Fruit fly (Drosophila melanogaster) whole organism, embryonic: ENCODE measurements around the gene Sec13.

Source experiments
- CG10267 ChIP-seq: fragments of 200-800 bp; sonication (Bioruptor generic); optimal IDR thresholded peaks from 2 replicates; lab custom pipeline; 2018; ENCODE audit warnings: missing biosample characterization, mild to moderate bottlenecking, missing genetic modification characterization, moderate library complexity
- CG10366 ChIP-seq: fragments of 200-800 bp; sonication (Bioruptor generic); IDR thresholded peaks from 2 replicates; pipeline ENCODE4 v1.3.6; 2022; ENCODE audit warnings: missing biosample characterization, missing genetic modification characterization
- CG10565 ChIP-seq: fragments of 200-800 bp; sonication (Bioruptor generic); optimal IDR thresholded peaks from 3 replicates; lab custom pipeline; 2016; ENCODE audit warnings: missing biosample characterization, mild to moderate bottlenecking, missing genetic modification characterization
- CG11398 ChIP-seq: fragments of 200-800 bp; sonication (Bioruptor generic); optimal IDR thresholded peaks from 2 replicates; lab custom pipeline; 2016; ENCODE audit warnings: missing biosample characterization, missing genetic modification characterization
- CG12155 ChIP-seq: fragments of 200-800 bp; sonication (Bioruptor generic); optimal IDR thresholded peaks from 3 replicates; lab custom pipeline; 2016; ENCODE audit warnings: missing biosample characterization, missing genetic modification characterization
- CG12769 ChIP-seq: fragments of 200-800 bp; sonication (Bioruptor generic); optimal IDR thresholded peaks from 2 replicates; lab custom pipeline; 2019; ENCODE audit warnings: missing biosample characterization, mild to moderate bottlenecking, missing genetic modification characterization, moderate library complexity
- CG13894 ChIP-seq: fragments of 200-800 bp; sonication (Bioruptor generic); optimal IDR thresholded peaks from 3 replicates; lab custom pipeline; 2018; ENCODE audit warnings: missing biosample characterization, mild to moderate bottlenecking, missing genetic modification characterization, moderate library complexity
- CG1603 ChIP-seq: fragments of 200-800 bp; sonication (Bioruptor generic); optimal IDR thresholded peaks from 2 replicates; lab custom pipeline; 2019; ENCODE audit warnings: missing biosample characterization, mild to moderate bottlenecking, missing genetic modification characterization, moderate library complexity
- CG16813 ChIP-seq: fragments of 200-800 bp; sonication (Bioruptor generic); IDR thresholded peaks from 3 replicates; pipeline ENCODE4 v1.3.6; 2022; ENCODE audit warnings: missing biosample characterization, missing genetic modification characterization; ENCODE audit not compliant: partially characterized antibody
- CG17802 ChIP-seq: fragments of 200-800 bp; sonication (Bioruptor generic); optimal IDR thresholded peaks from 2 replicates; lab custom pipeline; 2018; ENCODE audit warnings: missing biosample characterization, mild to moderate bottlenecking, missing genetic modification characterization, moderate library complexity
- CG2199 ChIP-seq: fragments of 200-800 bp; sonication (Bioruptor generic); IDR thresholded peaks from 3 replicates; pipeline ENCODE4 v1.3.6; 2022; ENCODE audit warnings: missing biosample characterization, missing genetic modification characterization
- CG33557 ChIP-seq: fragments of 200-800 bp; sonication (Bioruptor generic); optimal IDR thresholded peaks from 2 replicates; lab custom pipeline; 2019; ENCODE audit warnings: missing biosample characterization, mild to moderate bottlenecking, missing genetic modification characterization, moderate library complexity
- CG34224 ChIP-seq: fragments of 200-800 bp; sonication (Bioruptor generic); IDR thresholded peaks from 3 replicates; pipeline ENCODE4 v1.3.6; 2022; ENCODE audit warnings: missing biosample characterization, missing genetic modification characterization; ENCODE audit not compliant: partially characterized antibody
- CG3995 ChIP-seq: fragments of 200-800 bp; sonication (Bioruptor generic); optimal IDR thresholded peaks from 3 replicates; lab custom pipeline; 2016; ENCODE audit warnings: missing biosample characterization, missing genetic modification characterization
- CG4730 ChIP-seq: fragments of 200-800 bp; sonication (Bioruptor generic); IDR thresholded peaks from 2 replicates; pipeline ENCODE4 v1.3.6; 2022; ENCODE audit warnings: missing biosample characterization, missing genetic modification characterization
- CG6272 ChIP-seq: fragments of 200-800 bp; sonication (Bioruptor generic); IDR thresholded peaks from 2 replicates; pipeline ENCODE4 v1.3.6; 2022; ENCODE audit warnings: missing biosample characterization, missing genetic modification characterization
- CG6689 ChIP-seq: fragments of 200-800 bp; sonication (Bioruptor generic); IDR thresholded peaks from 2 replicates; pipeline ENCODE4 v1.3.6; 2022; ENCODE audit warnings: missing biosample characterization, missing genetic modification characterization
- CG6791 ChIP-seq: fragments of 200-800 bp; sonication (Bioruptor generic); IDR thresholded peaks from 3 replicates; pipeline ENCODE4 v1.3.6; 2022; ENCODE audit warnings: missing biosample characterization, missing genetic modification characterization; ENCODE audit not compliant: partially characterized antibody
- CG6854 ChIP-seq: fragments of 200-800 bp; sonication (Bioruptor generic); optimal IDR thresholded peaks from 3 replicates; lab custom pipeline; 2017; ENCODE audit warnings: missing biosample characterization, mild to moderate bottlenecking, missing genetic modification characterization
- CG8359 ChIP-seq: fragments of 200-800 bp; sonication (Bioruptor generic); optimal IDR thresholded peaks from 2 replicates; lab custom pipeline; 2017; ENCODE audit warnings: missing biosample characterization, mild to moderate bottlenecking, missing genetic modification characterization, borderline replicate concordance
- CG9817 ChIP-seq: fragments of 200-800 bp; sonication (Bioruptor generic); optimal IDR thresholded peaks from 2 replicates; lab custom pipeline; 2018; ENCODE audit warnings: missing biosample characterization, mild to moderate bottlenecking, missing genetic modification characterization, moderate library complexity
- CTCF ChIP-seq: fragments of 200-800 bp; sonication (Bioruptor generic); optimal IDR thresholded peaks from 2 replicates; lab custom pipeline; 2017; ENCODE audit warnings: missing biosample characterization, mild to moderate bottlenecking, missing genetic modification characterization, moderate library complexity
- CoRest ChIP-seq: fragments of 200-800 bp; sonication (Bioruptor generic); optimal IDR thresholded peaks from 3 replicates; lab custom pipeline; 2018; ENCODE audit warnings: missing biosample characterization, mild to moderate bottlenecking, missing genetic modification characterization, moderate library complexity
- Dad ChIP-seq: fragments of 200-800 bp; sonication (Bioruptor generic); optimal IDR thresholded peaks from 3 replicates; lab custom pipeline; 2016; ENCODE audit warnings: missing biosample characterization, missing genetic modification characterization
- Dip3 ChIP-seq: fragments of 200-800 bp; sonication (Bioruptor generic); optimal IDR thresholded peaks from 3 replicates; lab custom pipeline; 2016; ENCODE audit warnings: missing biosample characterization, missing genetic modification characterization
- Elba2 ChIP-seq: fragments of 200-800 bp; sonication (Bioruptor generic); optimal IDR thresholded peaks from 3 replicates; lab custom pipeline; 2016; ENCODE audit warnings: missing biosample characterization, missing genetic modification characterization
- Fer3 ChIP-seq: fragments of 200-800 bp; sonication (Bioruptor generic); optimal IDR thresholded peaks from 2 replicates; lab custom pipeline; 2018; ENCODE audit warnings: missing biosample characterization, mild to moderate bottlenecking, missing genetic modification characterization, moderate library complexity
- HmgD ChIP-seq: fragments of 200-800 bp; sonication (Bioruptor generic); optimal IDR thresholded peaks from 3 replicates; lab custom pipeline; 2016; ENCODE audit warnings: missing biosample characterization, missing genetic modification characterization
- Lim3 ChIP-seq: fragments of 200-800 bp; sonication (Bioruptor generic); IDR thresholded peaks from 2 replicates; pipeline ENCODE4 v1.3.6; 2022; ENCODE audit warnings: missing biosample characterization, missing genetic modification characterization
- MESR4 ChIP-seq: fragments of 200-800 bp; sonication (Bioruptor generic); optimal IDR thresholded peaks from 2 replicates; lab custom pipeline; 2018; ENCODE audit warnings: missing biosample characterization, mild to moderate bottlenecking, missing genetic modification characterization, moderate library complexity
- Mes4 ChIP-seq: fragments of 200-800 bp; sonication (Bioruptor generic); optimal IDR thresholded peaks from 2 replicates; lab custom pipeline; 2016; ENCODE audit warnings: missing biosample characterization, missing genetic modification characterization
- Nf-YA ChIP-seq: fragments of 200-800 bp; sonication (Bioruptor generic); IDR thresholded peaks from 2 replicates; pipeline ENCODE4 v1.3.6; 2022; ENCODE audit warnings: missing biosample characterization, missing genetic modification characterization
- Pdp1 ChIP-seq, 2 experiments: fragments of 200-800 bp; sonication (Bioruptor generic); optimal IDR thresholded peaks; 3 replicates each; lab custom pipeline; 2016; ENCODE audit warnings: missing biosample characterization in 2 of 2, missing genetic modification characterization in 2 of 2, mild to moderate bottlenecking in 1 of 2, moderate library complexity in 1 of 2
- Ssrp ChIP-seq: fragments of 200-800 bp; sonication (Bioruptor generic); optimal IDR thresholded peaks from 2 replicates; lab custom pipeline; 2018; ENCODE audit warnings: missing biosample characterization, mild to moderate bottlenecking, missing genetic modification characterization, moderate library complexity
- Stat92E ChIP-seq, 3 experiments: fragments of >200 bp in 2 of 3; fragments of 200-800 bp in 1 of 3; sonication (Bioruptor generic) in 1 of 3; optimal IDR thresholded peaks; 2 replicates each; lab custom pipeline; 2017 to 2019; ENCODE audit warnings: missing biosample characterization in 3 of 3, missing genetic modification characterization in 3 of 3, mild to moderate bottlenecking in 1 of 3, moderate library complexity in 1 of 3
- Xbp1 ChIP-seq: fragments of 200-800 bp; sonication (Bioruptor generic); optimal IDR thresholded peaks from 3 replicates; lab custom pipeline; 2016; ENCODE audit warnings: missing biosample characterization, mild to moderate bottlenecking, missing genetic modification characterization
- corto ChIP-seq: fragments of 200-800 bp; sonication (Bioruptor generic); optimal IDR thresholded peaks from 2 replicates; lab custom pipeline; 2016; ENCODE audit warnings: missing biosample characterization, mild to moderate bottlenecking, missing genetic modification characterization, moderate library complexity
- crp ChIP-seq, 2 experiments: fragments of 200-800 bp; sonication (Bioruptor generic); optimal IDR thresholded peaks; 2 replicates in 1 of 2; 3 replicates in 1 of 2; lab custom pipeline; 2017; ENCODE audit warnings: missing biosample characterization in 2 of 2, missing genetic modification characterization in 2 of 2, mild to moderate bottlenecking in 1 of 2, moderate library complexity in 1 of 2
- dmrt99B ChIP-seq: fragments of 200-800 bp; sonication (Bioruptor generic); optimal IDR thresholded peaks from 2 replicates; lab custom pipeline; 2018; ENCODE audit warnings: missing biosample characterization, mild to moderate bottlenecking, missing genetic modification characterization, moderate library complexity
- dpn ChIP-seq, 2 experiments: fragments of 200-800 bp; sonication (Bioruptor generic); optimal IDR thresholded peaks; 3 replicates each; lab custom pipeline; 2016; ENCODE audit warnings: missing biosample characterization in 2 of 2, missing genetic modification characterization in 2 of 2
- exex ChIP-seq: fragments of 200-800 bp; sonication (Bioruptor generic); optimal IDR thresholded peaks from 4 replicates; lab custom pipeline; 2018; ENCODE audit warnings: missing biosample characterization, mild to moderate bottlenecking, missing genetic modification characterization, moderate library complexity
- gce ChIP-seq: fragments of 200-800 bp; sonication (Bioruptor generic); IDR thresholded peaks from 3 replicates; pipeline ENCODE4 v1.3.6; 2022; ENCODE audit warnings: missing biosample characterization, missing genetic modification characterization
- ham ChIP-seq: fragments of 200-800 bp; sonication (Bioruptor generic); IDR thresholded peaks from 2 replicates; pipeline ENCODE4 v1.3.6; 2022; ENCODE audit warnings: missing biosample characterization, missing genetic modification characterization
- hbn ChIP-seq: fragments of 200-800 bp; sonication (Bioruptor generic); IDR thresholded peaks from 2 replicates; pipeline ENCODE4 v1.3.6; 2022; ENCODE audit warnings: missing biosample characterization, missing genetic modification characterization; ENCODE audit not compliant: partially characterized antibody
- jigr1 ChIP-seq: fragments of 200-800 bp; sonication (Bioruptor generic); IDR thresholded peaks from 3 replicates; pipeline ENCODE4 v1.3.6; 2022; ENCODE audit warnings: missing biosample characterization, missing genetic modification characterization
- luna ChIP-seq: fragments of 200-800 bp; sonication (Bioruptor generic); optimal IDR thresholded peaks from 2 replicates; lab custom pipeline; 2016; ENCODE audit warnings: missing biosample characterization, missing genetic modification characterization
- phol ChIP-seq: fragments of 200-800 bp; sonication (Bioruptor generic); optimal IDR thresholded peaks from 3 replicates; lab custom pipeline; 2018; ENCODE audit warnings: missing biosample characterization, mild to moderate bottlenecking, missing genetic modification characterization, moderate library complexity
- sd ChIP-seq: fragments of 200-800 bp; sonication (Bioruptor generic); optimal IDR thresholded peaks from 3 replicates; lab custom pipeline; 2018; ENCODE audit warnings: missing biosample characterization, mild to moderate bottlenecking, missing genetic modification characterization, moderate library complexity
- sisA ChIP-seq: fragments of 200-800 bp; sonication (Bioruptor generic); IDR thresholded peaks from 2 replicates; pipeline ENCODE4 v1.3.6; 2022; ENCODE audit warnings: missing biosample characterization, missing genetic modification characterization
- zfh2 ChIP-seq: fragments of 200-800 bp; sonication (Bioruptor generic); optimal IDR thresholded peaks from 2 replicates; lab custom pipeline; 2016; ENCODE audit warnings: missing biosample characterization, missing genetic modification characterization

The Sec13 gene

DNA sequence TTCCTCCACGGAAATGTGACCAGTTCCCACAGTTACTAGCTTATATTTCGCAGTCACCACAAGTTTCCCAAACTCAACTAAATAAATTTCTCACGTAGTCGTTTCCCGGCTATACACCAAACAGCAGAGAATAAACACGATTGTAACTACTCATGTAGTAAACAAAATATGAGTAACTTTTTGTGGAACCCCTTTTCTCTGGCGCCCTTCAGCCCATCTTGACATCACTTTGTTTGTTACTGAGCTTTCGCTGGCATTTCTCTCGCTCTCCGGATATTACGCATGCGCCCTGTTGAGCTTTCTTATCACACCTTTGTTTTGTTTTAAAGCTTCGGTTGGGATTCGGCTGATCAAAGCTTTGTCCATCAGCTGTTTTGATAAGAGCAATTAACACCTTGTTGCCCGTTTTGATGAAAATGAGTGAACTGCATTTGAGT is 30.0 kb downstream of the Sec13 start (continued):
- TF ChIP-seq luna (GFP tag; lab: Kevin White, UChicago) (no peak), CG12155 (GFP tag; lab: Kevin White, UChicago) (no peak), Dad (no peak), sd (peak; percentile 38), CG9817 (tag; lab: Kevin White, UChicago) (no peak), CG1603 (tag; lab: Kevin White, UChicago) (peak; percentile 4), Elba2 (GFP tag; lab: Kevin White, UChicago) (no peak), Fer3 (tag; lab: Kevin White, UChicago) (no peak), Nf-YA (GFP tag; lab: Robert Waterston, UW) (no peak), Pdp1 (GFP tag; optimal IDR thresholded peaks at IDR 0.05; lab: Kevin White, UChicago) (peak in 1 of 2 experiments; percentile 30), CG10565 (GFP tag; lab: Kevin White, UChicago) (no peak), Lim3 (no peak), CG34224 (GFP tag; lab: Robert Waterston, UW) (0 out of 3 replicates have a peak, but pooled peaks have one; percentile 19), exex (tag; lab: Kevin White, UChicago) (peak; percentile 5), CoRest (tag; lab: Kevin White, UChicago) (no peak), HmgD (GFP tag; lab: Kevin White, UChicago) (no peak), CG10267 (tag; lab: Kevin White, UChicago) (no peak)

DNA sequence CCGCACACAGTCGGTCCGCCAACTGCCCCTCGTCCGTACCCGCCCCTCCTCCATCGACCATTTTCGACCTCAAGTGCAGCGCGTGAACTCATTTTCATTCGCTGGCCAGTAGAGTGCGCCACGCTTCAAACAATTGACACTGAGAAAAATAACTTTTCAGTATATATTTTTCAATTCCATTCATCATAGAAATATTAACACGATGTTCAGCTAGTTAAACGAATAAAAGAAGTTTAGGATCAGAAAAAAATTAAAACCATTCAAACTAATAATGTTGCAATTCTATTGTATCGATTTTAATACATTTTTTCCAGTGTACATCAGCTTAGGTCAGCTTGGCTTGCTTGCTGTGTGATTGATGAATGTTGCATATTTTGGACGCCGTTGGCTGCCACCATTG is 30.8 kb downstream of the Sec13 start:
- TF ChIP-seq CG8359 (GFP tag; lab: Kevin White, UChicago) (no peak), CG6272 (no peak), CG17802 (peak; percentile 24), CG3995 (GFP tag; lab: Kevin White, UChicago) (no peak), CG4730 (GFP tag; lab: Robert Waterston, UW) (no peak), CG6791 (no peak), phol (tag; lab: Kevin White, UChicago) (peak; percentile 74), CG16813 (GFP tag; lab: Robert Waterston, UW) (no peak), CG2199 (no peak), dpn (GFP tag; optimal IDR thresholded peaks at IDR 0.05; lab: Kevin White, UChicago) (peak; percentile 22 to 51), zfh2 (GFP tag; lab: Kevin White, UChicago) (no peak), Mes4 (peak; percentile 22), CG11398 (GFP tag; lab: Kevin White, UChicago) (no peak), MESR4 (GFP tag; lab: Kevin White, UChicago) (no peak), Ssrp (peak; percentile 44), corto (GFP tag; lab: Kevin White, UChicago) (no peak), CG13894 (no peak), gce (GFP tag; lab: Robert Waterston, UW) (no peak), Dip3 (no peak), CG6689 (GFP tag; lab: Robert Waterston, UW) (0 out of 2 replicates have a peak, but pooled peaks have one; percentile 28), Stat92E (GFP tag; optimal IDR thresholded peaks at IDR 0.05; lab: Kevin White, UChicago) (no peak), CG33557 (GFP tag; lab: Kevin White, UChicago) (no peak), CTCF (GFP tag; lab: Kevin White, UChicago) (peak; percentile 68), dmrt99B (tag; lab: Kevin White, UChicago) (peak; percentile 76), CG6854 (GFP tag; lab: Kevin White, UChicago) (no peak), Xbp1 (GFP tag; lab: Kevin White, UChicago) (peak; percentile 66), hbn (GFP tag; lab: Robert Waterston, UW) (no peak), jigr1 (GFP tag; lab: Robert Waterston, UW) (no peak), ham (GFP tag; lab: Robert Waterston, UW) (no peak), CG10366 (GFP tag; lab: Robert Waterston, UW) (no peak; the same call in 1 of the 2 replicates), CG12769 (tag; lab: Kevin White, UChicago) (peak; percentile 19), sisA (GFP tag; lab: Robert Waterston, UW) (peak; percentile 42; the same call in 1 of the 2 replicates), crp (GFP tag; optimal IDR thresholded peaks at IDR 0.05; lab: Kevin White, UChicago) (no peak)
